Worm (Caenorhabditis elegans) whole organism, L3 larva: ENCODE results near the gene nhr-208.

Source experiments
- R02D3.7 ChIP-seq: fragments of 150-350 bp; optimal IDR thresholded peaks from 2 replicates; lab custom pipeline; 2014; ENCODE audit warnings: missing biosample characterization, missing genetic modification characterization
- ZK546.5 ChIP-seq: sonication (generic microtip); optimal IDR thresholded peaks from 2 replicates; lab custom pipeline; 2017; ENCODE audit warnings: missing biosample characterization, missing genetic modification characterization
- ama-1 ChIP-seq: fragments of 150-350 bp; optimal IDR thresholded peaks from 2 replicates; lab custom pipeline; 2018
- ceh-28 ChIP-seq: fragments of 150-350 bp; optimal IDR thresholded peaks from 2 replicates; lab custom pipeline; 2014; ENCODE audit warnings: missing biosample characterization, missing genetic modification reagents, missing genetic modification characterization
- daf-12 ChIP-seq: fragments of 150-350 bp; optimal IDR thresholded peaks from 2 replicates; lab custom pipeline; 2014; ENCODE audit warnings: missing biosample characterization, missing genetic modification reagents, missing genetic modification characterization
- egl-27 ChIP-seq: sonication (generic microtip); optimal IDR thresholded peaks from 4 replicates; lab custom pipeline; 2017; ENCODE audit warnings: missing biosample characterization, missing genetic modification reagents, missing genetic modification characterization
- elt-1 ChIP-seq: fragments of 150-350 bp; optimal IDR thresholded peaks from 2 replicates; lab custom pipeline; 2014; ENCODE audit warnings: missing biosample characterization, missing genetic modification characterization
- elt-2 ChIP-seq: sonication (generic microtip); optimal IDR thresholded peaks from 2 replicates; lab custom pipeline; 2016; ENCODE audit warnings: missing genetic modification reagents, mild to moderate bottlenecking, missing genetic modification characterization, missing compliant biosample characterization
- elt-3 ChIP-seq, 3 experiments: fragments of 150-350 bp in 1 of 3; sonication (generic microtip) in 2 of 3; optimal IDR thresholded peaks; 2 replicates in 2 of 3; 4 replicates in 1 of 3; lab custom pipeline; 2014 to 2017; ENCODE audit warnings: missing biosample characterization in 3 of 3, missing genetic modification characterization in 3 of 3
- eor-1 ChIP-seq, 2 experiments: fragments of 150-350 bp; optimal IDR thresholded peaks; 2 replicates each; lab custom pipeline; 2014 to 2018; ENCODE audit warnings: missing biosample characterization in 2 of 2, missing genetic modification characterization in 2 of 2
- fkh-10 ChIP-seq: sonication (generic microtip); optimal IDR thresholded peaks from 2 replicates; lab custom pipeline; 2017; ENCODE audit warnings: missing biosample characterization, missing genetic modification reagents, missing genetic modification characterization
- jun-1 ChIP-seq: fragments of 150-350 bp; optimal IDR thresholded peaks from 2 replicates; lab custom pipeline; 2014; ENCODE audit warnings: missing biosample characterization, missing genetic modification reagents, missing genetic modification characterization
- mdl-1 ChIP-seq: fragments of 150-350 bp; optimal IDR thresholded peaks from 2 replicates; lab custom pipeline; 2014; ENCODE audit warnings: missing biosample characterization, missing genetic modification characterization
- nfya-1 ChIP-seq: sonication (generic microtip); optimal IDR thresholded peaks from 2 replicates; lab custom pipeline; 2017; ENCODE audit warnings: missing genetic modification characterization, mild to moderate bottlenecking, missing compliant biosample characterization, antibody characterized with exemption, moderate library complexity; ENCODE audit not compliant: insufficient read depth
- nhr-11 ChIP-seq: fragments of 150-350 bp; optimal IDR thresholded peaks from 2 replicates; lab custom pipeline; 2014; ENCODE audit warnings: missing biosample characterization, missing genetic modification characterization
- nhr-12 ChIP-seq: fragments of 150-350 bp; optimal IDR thresholded peaks from 2 replicates; lab custom pipeline; 2014; ENCODE audit warnings: missing biosample characterization, missing genetic modification characterization
- nhr-25 ChIP-seq: sonication (generic microtip); optimal IDR thresholded peaks from 2 replicates; lab custom pipeline; 2017; ENCODE audit warnings: missing biosample characterization, missing genetic modification characterization
- nhr-28 ChIP-seq: fragments of 150-350 bp; optimal IDR thresholded peaks from 2 replicates; lab custom pipeline; 2014; ENCODE audit warnings: missing biosample characterization, missing genetic modification characterization
- nhr-67 ChIP-seq: fragments of 150-350 bp; optimal IDR thresholded peaks from 2 replicates; lab custom pipeline; 2014; ENCODE audit warnings: missing biosample characterization, missing genetic modification characterization
- nhr-77 ChIP-seq: fragments of 150-350 bp; optimal IDR thresholded peaks from 2 replicates; lab custom pipeline; 2014; ENCODE audit warnings: missing biosample characterization, missing genetic modification characterization
- pha-4 ChIP-seq: fragments of 150-350 bp; optimal IDR thresholded peaks from 2 replicates; lab custom pipeline; 2014; ENCODE audit warnings: missing biosample characterization, missing genetic modification reagents, missing genetic modification characterization
- pqm-1 ChIP-seq: fragments of 150-350 bp; optimal IDR thresholded peaks from 2 replicates; lab custom pipeline; 2017; ENCODE audit warnings: missing biosample characterization, missing genetic modification characterization, inconsistent platforms
- skn-1 ChIP-seq: fragments of 150-350 bp; optimal IDR thresholded peaks from 2 replicates; lab custom pipeline; 2014; ENCODE audit warnings: missing biosample characterization, missing genetic modification characterization
- snpc-4 ChIP-seq: fragments of 150-350 bp; optimal IDR thresholded peaks from 2 replicates; lab custom pipeline; 2014; ENCODE audit warnings: missing biosample characterization, missing genetic modification characterization
- tbx-2 ChIP-seq: sonication (generic microtip); optimal IDR thresholded peaks from 2 replicates; lab custom pipeline; 2016; ENCODE audit warnings: mild to moderate bottlenecking, missing genetic modification characterization, missing compliant biosample characterization
- unc-62 ChIP-seq: fragments of 150-350 bp; sonication (generic microtip); optimal IDR thresholded peaks from 4 replicates; lab custom pipeline; 2014; ENCODE audit warnings: missing biosample characterization, missing genetic modification reagents, missing genetic modification characterization
- zag-1 ChIP-seq: fragments of 150-350 bp; optimal IDR thresholded peaks from 2 replicates; lab custom pipeline; 2014; ENCODE audit warnings: missing biosample characterization, missing genetic modification characterization
- ztf-4 ChIP-seq: fragments of 150-350 bp; optimal IDR thresholded peaks from 2 replicates; lab custom pipeline; 2014; ENCODE audit warnings: missing biosample characterization, missing genetic modification characterization

Gene nhr-208

ce11 chrV:12075983-12076382, 18.1 kb upstream of the nhr-208 start:
- TF ChIP-seq pqm-1 (peak; percentile 75), elt-2 (tag; lab: Kevin White, UChicago) (peak; percentile 68), pha-4 (peak; percentile 57), nhr-28 (tag; lab: Kevin White, UChicago) (no peak), nhr-12 (tag; lab: Kevin White, UChicago) (no peak), ztf-4 (tag; lab: Kevin White, UChicago) (no peak), nhr-25 (no peak)

- TF ChIP-seq snpc-4 (tag; lab: Kevin White, UChicago) = no peak
- no peak for TF ChIP-seq fkh-10 (GFP tag; lab: Kevin White, UChicago)
- TF ChIP-seq pqm-1 = no peak
- no peak for TF ChIP-seq elt-1 (tag; lab: Kevin White, UChicago)
- TF ChIP-seq unc-62 (GFP tag; lab: Kevin White, UChicago) = no peak
- TF ChIP-seq skn-1 (tag; lab: Kevin White, UChicago) = no peak
- no peak for TF ChIP-seq nhr-67 (tag; lab: Kevin White, UChicago)
- no peak for TF ChIP-seq nhr-25
These were observed 13.8 kb upstream of the nhr-208 start, which contains the start of gene R07B7.9 for ce11 chrV:12080274-12080673. Gene R07B7.9 (minus strand): TSS chrV:12080374.

ce11 chrV:12082932-12083331, 11.2 kb upstream of the nhr-208 start, which contains the start of gene R07B7.10:
Gene R07B7.10 (plus strand): TSS chrV:12083216.
- TF ChIP-seq pqm-1 (no peak), skn-1 (tag; lab: Kevin White, UChicago) (no peak), daf-12 (tag; lab: Kevin White, UChicago) (no peak), pha-4 (peak; percentile 32)

- no peak for TF ChIP-seq pqm-1
- TF ChIP-seq elt-2 (tag; lab: Kevin White, UChicago) = peak; percentile 36
- peak; percentile 69 for TF ChIP-seq ceh-28 (tag; lab: Kevin White, UChicago)
These were observed 9.9 kb upstream of the nhr-208 start, which contains the start of gene R07B7.8 for ce11 chrV:12084216-12084615. Gene R07B7.8 (minus strand): TSS chrV:12084316.

ce11 chrV:12085867-12086634, 8.1 kb upstream of the nhr-208 start:
- peak; percentile 11 for TF ChIP-seq ceh-28 (tag; lab: Kevin White, UChicago)
- peak; percentile 57 for TF ChIP-seq elt-2 (tag; lab: Kevin White, UChicago)
- no peak for TF ChIP-seq nhr-11 (tag; lab: Kevin White, UChicago)
- TF ChIP-seq egl-27 (tag; lab: Kevin White, UChicago) = no peak
- TF ChIP-seq R02D3.7 = peak; percentile 25
- TF ChIP-seq jun-1 (tag; lab: Kevin White, UChicago) = no peak
- peak; percentile 48 for TF ChIP-seq pqm-1
- TF ChIP-seq pha-4 = peak; percentile 43
- TF ChIP-seq tbx-2 = no peak
- peak; percentile 54 to 91 (median 58) for TF ChIP-seq elt-3 (tag; optimal IDR thresholded peaks at IDR 0.05; lab: Kevin White, UChicago)

- TF ChIP-seq elt-1 (tag; lab: Kevin White, UChicago) (no peak), mdl-1 (tag; lab: Kevin White, UChicago) (no peak), ama-1 (lab: Kevin White, UChicago) (no peak), snpc-4 (tag; lab: Kevin White, UChicago) (no peak), pqm-1 (no peak), ZK546.5 (tag; lab: Kevin White, UChicago) (no peak), pha-4 (no peak), nfya-1 (tag; lab: Kevin White, UChicago) (no peak), eor-1 (tag; optimal IDR thresholded peaks at IDR 0.05; lab: Kevin White, UChicago) (no peak), nhr-77 (tag; lab: Kevin White, UChicago) (no peak)
These were observed 7.2 kb upstream of the nhr-208 start, which contains the start of gene gana-1 for ce11 chrV:12086934-12087333. Gene gana-1 (plus strand): TSS chrV:12087234.

ce11 chrV:12088773-12089172, 5.3 kb upstream of the nhr-208 start, which contains the start of gene R07B7.12:
Gene R07B7.12 (plus strand): TSS chrV:12089073.
- no peak for TF ChIP-seq eor-1 (tag; optimal IDR thresholded peaks at IDR 0.05; lab: Kevin White, UChicago)
- TF ChIP-seq zag-1 = no peak
- TF ChIP-seq mdl-1 (tag; lab: Kevin White, UChicago) = no peak
- TF ChIP-seq egl-27 (tag; lab: Kevin White, UChicago) = no peak
